Fruit fly (Drosophila melanogaster): ENCODE results near the gene Frl.
A peak's percentile ranks its signal among the peaks of the same experiment; 100 is the strongest.

The Frl gene

dm6 chr3L:14050944-14051548 lies 2.0 kb upstream of the Frl start, which contains the start of gene CG6833 (continued):
- TF ChIP-seq Hr78 (GFP tag; optimal IDR thresholded peaks at IDR 0.05) (no peak), NFAT (GFP tag; IDR thresholded peaks at IDR 0.05) (peak; percentile 94), CG1832 (GFP tag; optimal IDR thresholded peaks at IDR 0.05) (no peak), stwl (tag; optimal IDR thresholded peaks at IDR 0.05) (peak; percentile 40), Bteb2 (GFP tag; optimal IDR thresholded peaks at IDR 0.05) (no peak), abd-A (tag; optimal IDR thresholded peaks at IDR 0.05) (no peak), esg (GFP tag; conservative IDR thresholded peaks at IDR 0.05) (peak; percentile 62; the same call in 1 of the 2 replicates), maf-S (GFP tag; optimal IDR thresholded peaks at IDR 0.05) (peak; percentile 60), wdn (GFP tag; IDR thresholded peaks at IDR 0.05) (peak; percentile 53; the same call in 1 of the 2 replicates), CG1024 (GFP tag; IDR thresholded peaks at IDR 0.05) (no peak; the same call in 1 of the 2 replicates), luna (GFP tag; optimal IDR thresholded peaks at IDR 0.05) (peak; percentile 57), Hand (GFP tag; optimal IDR thresholded peaks at IDR 0.05) (no peak), CG18619 (GFP tag; optimal IDR thresholded peaks at IDR 0.05) (peak; percentile 34), Fer1 (GFP tag; optimal IDR thresholded peaks at IDR 0.05) (peak; percentile 59), Hr51 (GFP tag; optimal IDR thresholded peaks at IDR 0.05) (peak; percentile 32 to 57), CG8924 (tag; optimal IDR thresholded peaks at IDR 0.05) (peak; percentile 45), chif (GFP tag; optimal IDR thresholded peaks at IDR 0.05) (peak; percentile 60 to 72), Elba2 (GFP tag; optimal IDR thresholded peaks at IDR 0.05) (peak; percentile 3), pb (GFP tag; optimal IDR thresholded peaks at IDR 0.05) (peak; percentile 77), corto (GFP tag; optimal IDR thresholded peaks at IDR 0.05) (no peak), CG9727 (GFP tag; optimal IDR thresholded peaks at IDR 0.05) (peak; percentile 42), B-H1 (GFP tag; IDR thresholded peaks at IDR 0.05) (peak; percentile 62; the same call in 2 of the 3 replicates), p53 (GFP tag; optimal IDR thresholded peaks at IDR 0.05) (peak; percentile 16), fu2 (GFP tag; optimal IDR thresholded peaks at IDR 0.05) (peak; percentile 50), bigmax (GFP tag; optimal IDR thresholded peaks at IDR 0.05) (no peak), CG10366 (GFP tag; IDR thresholded peaks at IDR 0.05) (peak; percentile 82), CG7357 (GFP tag; IDR thresholded peaks at IDR 0.05) (peak; percentile 41; the same call in 1 of the 3 replicates), CG12219 (GFP tag; optimal IDR thresholded peaks at IDR 0.05) (no peak), Chrac-16 (GFP tag; optimal IDR thresholded peaks at IDR 0.05) (peak; percentile 51), Ada2b (GFP tag; IDR thresholded peaks at IDR 0.05) (peak; percentile 76), CG6854 (GFP tag; optimal IDR thresholded peaks at IDR 0.05) (no peak), E2f2 (GFP tag; IDR thresholded peaks at IDR 0.05) (peak; percentile 26; the same call in 1 of the 2 replicates), CG42726 (GFP tag; IDR thresholded peaks at IDR 0.05; ENCODE audit: partially characterized antibody) (0 out of 2 replicates have a peak, but pooled peaks have one; percentile 30), mam (GFP tag; optimal IDR thresholded peaks at IDR 0.05) (peak; percentile 84), CG10959 (GFP tag; IDR thresholded peaks at IDR 0.05) (peak; percentile 56), CG6689 (GFP tag; IDR thresholded peaks at IDR 0.05) (peak; percentile 50), pnt (GFP tag; optimal IDR thresholded peaks at IDR 0.05) (peak; percentile 75), CG4730 (GFP tag; IDR thresholded peaks at IDR 0.05) (peak; percentile 83), Xrp1 (GFP tag; IDR thresholded peaks at IDR 0.05) (peak; percentile 80), CG12769 (tag; optimal IDR thresholded peaks at IDR 0.05) (no peak), gsb-n (tag; optimal IDR thresholded peaks at IDR 0.05) (no peak), ewg (GFP tag; optimal IDR thresholded peaks at IDR 0.05) (peak; percentile 38), CHES-1-like (GFP tag; optimal IDR thresholded peaks at IDR 0.05) (peak; percentile 77), Rx (GFP tag; IDR thresholded peaks at IDR 0.05) (peak; percentile 72), Hey (tag; optimal IDR thresholded peaks at IDR 0.05) (no peak), Ets65A (GFP tag) (peak; percentile 99), CG15011 (GFP tag; optimal IDR thresholded peaks at IDR 0.05) (no peak), cad (GFP tag; optimal IDR thresholded peaks at IDR 0.05) (no peak), CG1233 (GFP tag; optimal IDR thresholded peaks at IDR 0.05) (peak; percentile 57), CG9609 (GFP tag; optimal IDR thresholded peaks at IDR 0.05) (peak; percentile 78)
